Worm (Caenorhabditis elegans) whole organism, young adult: Measurements from ENCODE around the gene acer-1.

ENCODE experiments used
- C17E4.6 ChIP-seq: fragments of 200-800 bp; sonication (Bioruptor generic); IDR thresholded peaks from 2 replicates; pipeline ENCODE4 v1.3.6; 2022; ENCODE audit warnings: missing genetic modification reagents, missing genetic modification characterization, missing compliant biosample characterization
- F33H1.4 ChIP-seq: fragments of 200-800 bp; sonication (Bioruptor generic); IDR thresholded peaks from 2 replicates; pipeline ENCODE4 v1.3.6; 2022; ENCODE audit warnings: missing genetic modification reagents, missing genetic modification characterization, missing compliant biosample characterization
- F37B4.10 ChIP-seq: fragments of 200-800 bp; sonication (Bioruptor generic); IDR thresholded peaks from 2 replicates; pipeline ENCODE4 v1.3.6; 2022; ENCODE audit warnings: missing genetic modification characterization, missing compliant biosample characterization
- F52B5.7 ChIP-seq: sonication (generic microtip); optimal IDR thresholded peaks from 2 replicates; lab custom pipeline; 2016; ENCODE audit warnings: mild to moderate bottlenecking, missing genetic modification characterization, missing compliant biosample characterization
- K11D2.4 ChIP-seq: fragments of 200-800 bp; sonication (Bioruptor generic); IDR thresholded peaks from 2 replicates; pipeline ENCODE4 v1.3.6; 2022; ENCODE audit warnings: missing genetic modification reagents, missing genetic modification characterization, missing compliant biosample characterization
- K12H6.12 ChIP-seq: fragments of 200-800 bp; sonication (Bioruptor generic); optimal IDR thresholded peaks from 2 replicates; lab custom pipeline; 2018; ENCODE audit warnings: mild to moderate bottlenecking, missing genetic modification characterization, missing compliant biosample characterization
- T07F8.4 ChIP-seq: sonication (generic microtip); optimal IDR thresholded peaks from 2 replicates; lab custom pipeline; 2016; ENCODE audit warnings: mild to moderate bottlenecking, missing genetic modification characterization, moderate library complexity, missing compliant biosample characterization
- Y53F4B.3 ChIP-seq: fragments of 200-800 bp; sonication (Bioruptor generic); IDR thresholded peaks from 2 replicates; pipeline ENCODE4 v1.3.6; 2022; ENCODE audit warnings: missing genetic modification reagents, missing genetic modification characterization, missing compliant biosample characterization
- Y67H2A.10 ChIP-seq: fragments of 200-800 bp; sonication (Bioruptor generic); conservative IDR thresholded peaks from 2 replicates; pipeline ENCODE4 v1.3.6; 2022; ENCODE audit warnings: missing genetic modification reagents, missing genetic modification characterization, missing compliant biosample characterization
- Y79H2A.3 ChIP-seq: fragments of 200-800 bp; sonication (Bioruptor generic); conservative IDR thresholded peaks from 2 replicates; pipeline ENCODE4 v1.3.6; 2022; ENCODE audit warnings: missing genetic modification reagents, missing genetic modification characterization, missing compliant biosample characterization
- atf-7 ChIP-seq: sonication (generic microtip); optimal IDR thresholded peaks from 2 replicates; lab custom pipeline; 2017; ENCODE audit warnings: mild to moderate bottlenecking, missing genetic modification characterization, missing compliant biosample characterization
- athp-1 ChIP-seq: sonication (generic microtip); optimal IDR thresholded peaks from 2 replicates; lab custom pipeline; 2017; ENCODE audit warnings: mild to moderate bottlenecking, missing genetic modification characterization, missing compliant biosample characterization
- ceh-100 ChIP-seq: fragments of 200-800 bp; sonication (Bioruptor generic); IDR thresholded peaks from 2 replicates; pipeline ENCODE4 v1.3.6; 2022; ENCODE audit warnings: missing genetic modification reagents, missing genetic modification characterization, missing compliant biosample characterization
- ceh-40 ChIP-seq: fragments of 200-800 bp; sonication (Bioruptor generic); IDR thresholded peaks from 2 replicates; pipeline ENCODE4 v1.3.6; 2022; ENCODE audit warnings: missing genetic modification characterization, missing compliant biosample characterization
- ceh-91 ChIP-seq: fragments of 200-800 bp; sonication (Bioruptor generic); IDR thresholded peaks from 2 replicates; pipeline ENCODE4 v1.3.6; 2022; ENCODE audit warnings: missing genetic modification reagents, missing genetic modification characterization, missing compliant biosample characterization
- chd-7 ChIP-seq: sonication (generic microtip); optimal IDR thresholded peaks from 2 replicates; lab custom pipeline; 2016; ENCODE audit warnings: mild to moderate bottlenecking, missing genetic modification characterization, moderate library complexity, missing compliant biosample characterization
- die-1 ChIP-seq: sonication (generic microtip); optimal IDR thresholded peaks from 2 replicates; lab custom pipeline; 2016; ENCODE audit warnings: missing genotype, mild to moderate bottlenecking, missing genetic modification characterization, missing compliant biosample characterization
- dox-1 ChIP-seq: fragments of 200-800 bp; sonication (Bioruptor generic); IDR thresholded peaks from 2 replicates; pipeline ENCODE4 v1.3.6; 2022; ENCODE audit warnings: missing genetic modification reagents, missing genetic modification characterization, missing compliant biosample characterization
- ekl-4 ChIP-seq: fragments of 200-800 bp; sonication (Bioruptor generic); IDR thresholded peaks from 2 replicates; pipeline ENCODE4 v1.3.6; 2022; ENCODE audit warnings: missing genetic modification reagents, missing genetic modification characterization, missing compliant biosample characterization
- fkh-3 ChIP-seq: sonication (generic microtip); optimal IDR thresholded peaks from 2 replicates; lab custom pipeline; 2016; ENCODE audit warnings: mild to moderate bottlenecking, missing genetic modification characterization, missing compliant biosample characterization
- hrde-1 ChIP-seq: sonication (generic microtip); optimal IDR thresholded peaks from 2 replicates; lab custom pipeline; 2016; ENCODE audit warnings: missing genetic modification characterization, mild to moderate bottlenecking, missing compliant biosample characterization, moderate library complexity, missing genotype, missing genetic modification reagents, borderline replicate concordance
- hsf-1 ChIP-seq: fragments of 200-800 bp; sonication (Bioruptor generic); IDR thresholded peaks from 2 replicates; pipeline ENCODE4 v1.3.6; 2022; ENCODE audit warnings: missing genetic modification reagents, missing genetic modification characterization, missing compliant biosample characterization
- lag-1 ChIP-seq: fragments of 200-800 bp; sonication (Bioruptor generic); IDR thresholded peaks from 2 replicates; pipeline ENCODE4 v1.3.6; 2022; ENCODE audit warnings: missing genetic modification reagents, missing genetic modification characterization, missing compliant biosample characterization
- lsl-1 ChIP-seq: fragments of 200-800 bp; sonication (Bioruptor generic); optimal IDR thresholded peaks from 2 replicates; lab custom pipeline; 2018; ENCODE audit warnings: mild to moderate bottlenecking, missing genetic modification characterization, moderate library complexity, missing compliant biosample characterization
- lsy-27 ChIP-seq: sonication (generic microtip); optimal IDR thresholded peaks from 2 replicates; lab custom pipeline; 2017; ENCODE audit warnings: missing genetic modification characterization, mild to moderate bottlenecking, missing compliant biosample characterization, antibody characterized with exemption, missing genotype, borderline replicate concordance; ENCODE audit not compliant: insufficient read depth
- madf-10 ChIP-seq: sonication (generic microtip); optimal IDR thresholded peaks from 2 replicates; lab custom pipeline; 2016; ENCODE audit warnings: mild to moderate bottlenecking, missing genetic modification characterization, missing compliant biosample characterization
- madf-3 ChIP-seq: fragments of 200-800 bp; sonication (Bioruptor generic); IDR thresholded peaks from 2 replicates; pipeline ENCODE4 v1.3.6; 2022; ENCODE audit warnings: missing genetic modification reagents, missing genetic modification characterization, missing compliant biosample characterization
- madf-8 ChIP-seq: fragments of 200-800 bp; sonication (Bioruptor generic); conservative IDR thresholded peaks from 2 replicates; pipeline ENCODE4 v1.3.6; 2022; ENCODE audit warnings: missing genetic modification reagents, missing genetic modification characterization, missing compliant biosample characterization
- mes-4 ChIP-seq: sonication (generic microtip); optimal IDR thresholded peaks from 2 replicates; lab custom pipeline; 2016; ENCODE audit warnings: missing genotype, missing genetic modification characterization, missing compliant biosample characterization
- nhr-120 ChIP-seq: fragments of 200-800 bp; sonication (Bioruptor generic); IDR thresholded peaks from 2 replicates; pipeline ENCODE4 v1.3.6; 2022; ENCODE audit warnings: missing genetic modification characterization, missing compliant biosample characterization
- nhr-27 ChIP-seq: fragments of 200-800 bp; sonication (Bioruptor generic); optimal IDR thresholded peaks from 2 replicates; lab custom pipeline; 2018; ENCODE audit warnings: mild to moderate bottlenecking, missing genetic modification characterization, moderate library complexity, missing compliant biosample characterization
- nhr-80 ChIP-seq: sonication (generic microtip); optimal IDR thresholded peaks from 2 replicates; lab custom pipeline; 2016; ENCODE audit warnings: missing genetic modification characterization, missing compliant biosample characterization
- nhr-90 ChIP-seq: sonication (generic microtip); optimal IDR thresholded peaks from 2 replicates; lab custom pipeline; 2016; ENCODE audit warnings: missing genotype, mild to moderate bottlenecking, missing genetic modification characterization, missing compliant biosample characterization
- rcor-1 ChIP-seq: fragments of 200-800 bp; sonication (Bioruptor generic); IDR thresholded peaks from 2 replicates; pipeline ENCODE4 v1.3.6; 2022; ENCODE audit warnings: missing genetic modification reagents, missing genetic modification characterization, missing compliant biosample characterization
- snpc-3.4 ChIP-seq: sonication (generic microtip); optimal IDR thresholded peaks from 2 replicates; lab custom pipeline; 2017; ENCODE audit warnings: missing genetic modification characterization, mild to moderate bottlenecking, missing compliant biosample characterization, antibody characterized with exemption, moderate library complexity, missing genotype, missing genetic modification reagents
- sptf-2 ChIP-seq: fragments of 200-800 bp; sonication (Bioruptor generic); optimal IDR thresholded peaks from 2 replicates; lab custom pipeline; 2018; ENCODE audit warnings: mild to moderate bottlenecking, missing genetic modification characterization, missing compliant biosample characterization
- unc-130 ChIP-seq: sonication (generic microtip); optimal IDR thresholded peaks from 2 replicates; lab custom pipeline; 2016; ENCODE audit warnings: missing genetic modification reagents, missing genetic modification characterization, missing compliant biosample characterization
- zfh-2 ChIP-seq: fragments of 200-800 bp; sonication (Bioruptor generic); conservative IDR thresholded peaks from 2 replicates; pipeline ENCODE4 v1.3.6; 2022; ENCODE audit warnings: missing genetic modification reagents, missing genetic modification characterization, missing compliant biosample characterization
- ztf-22 ChIP-seq: fragments of 200-800 bp; sonication (Bioruptor generic); optimal IDR thresholded peaks from 2 replicates; lab custom pipeline; 2018; ENCODE audit warnings: mild to moderate bottlenecking, missing genetic modification characterization, moderate library complexity, missing compliant biosample characterization

acer-1 gene

ce11 chrII:6926488-6926887 is 36.3 kb upstream of the acer-1 start (continued):
- no peak for TF ChIP-seq F37B4.10 (GFP tag; lab: Robert Waterston, UW)
- TF ChIP-seq dox-1 (GFP tag; lab: Robert Waterston, UW) = peak; percentile 68; the same call in 1 of the 2 replicates
- TF ChIP-seq nhr-90 = peak; percentile 29
- peak; percentile 47 for TF ChIP-seq atf-7 (tag; lab: Kevin White, UChicago)
- peak; percentile 66 for TF ChIP-seq K12H6.12 (tag; lab: Kevin White, UChicago)
- TF ChIP-seq C17E4.6 (GFP tag; lab: Robert Waterston, UW) = no peak
- TF ChIP-seq nhr-120 = no peak
- TF ChIP-seq hrde-1 (tag; lab: Kevin White, UChicago) = no peak
- no peak for TF ChIP-seq unc-130 (GFP tag; lab: Kevin White, UChicago)
- TF ChIP-seq ceh-40 (GFP tag; lab: Robert Waterston, UW) = no peak
- TF ChIP-seq nhr-80 = peak; percentile 95
- TF ChIP-seq nhr-27 (tag; lab: Kevin White, UChicago) = no peak
- no peak; the same call in 1 of the 2 replicates for TF ChIP-seq zfh-2
- no peak for TF ChIP-seq die-1
- no peak for TF ChIP-seq lag-1 (GFP tag; lab: Robert Waterston, UW)
- no peak for TF ChIP-seq T07F8.4 (tag; lab: Kevin White, UChicago)
- TF ChIP-seq lsy-27 = no peak
- TF ChIP-seq mes-4 (tag; lab: Kevin White, UChicago) = no peak
- no peak for TF ChIP-seq chd-7 (tag; lab: Kevin White, UChicago)
- TF ChIP-seq fkh-3 = no peak
- no peak for TF ChIP-seq K11D2.4 (GFP tag; lab: Robert Waterston, UW)
- TF ChIP-seq Y79H2A.3 (GFP tag; lab: Robert Waterston, UW) = no peak
- no peak for TF ChIP-seq ekl-4 (GFP tag; lab: Robert Waterston, UW)
- TF ChIP-seq ceh-100 (GFP tag; lab: Robert Waterston, UW) = no peak
- TF ChIP-seq hsf-1 (GFP tag; lab: Robert Waterston, UW) = no peak
- TF ChIP-seq snpc-3.4 = no peak
- peak; percentile 63 for TF ChIP-seq madf-10 (tag; lab: Kevin White, UChicago)
- TF ChIP-seq Y53F4B.3 (GFP tag; lab: Robert Waterston, UW) = no peak
- no peak for TF ChIP-seq F33H1.4 (GFP tag; lab: Robert Waterston, UW)

DNA sequence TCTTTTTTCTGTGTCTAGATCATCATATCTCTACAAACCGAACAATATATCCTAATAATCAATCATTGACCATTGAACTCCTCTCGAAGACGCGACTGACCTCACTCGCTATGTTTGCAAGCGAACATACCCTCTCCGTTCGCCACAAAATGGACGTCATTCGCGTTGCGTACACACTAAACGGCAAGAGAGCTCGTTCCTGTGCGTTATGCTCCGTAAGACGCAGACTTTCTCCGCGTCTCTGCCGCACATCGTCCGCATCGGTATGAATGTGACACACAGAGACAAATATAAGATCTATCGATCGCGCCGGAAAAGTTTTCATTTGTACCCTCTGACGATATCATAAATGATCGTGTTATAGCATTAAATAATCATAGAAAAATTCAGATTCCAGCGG is 35.9 kb upstream of the acer-1 start:
- TF ChIP-seq Y67H2A.10 (no peak), madf-3 (GFP tag; lab: Robert Waterston, UW) (0 out of 2 replicates have a peak, but pooled peaks have one; percentile 44), sptf-2 (GFP tag; lab: Kevin White, UChicago) (no peak), nhr-80 (no peak), F52B5.7 (tag; lab: Kevin White, UChicago) (no peak)
- TF ChIP-seq, all 124 proteins: peak for 1

DNA sequence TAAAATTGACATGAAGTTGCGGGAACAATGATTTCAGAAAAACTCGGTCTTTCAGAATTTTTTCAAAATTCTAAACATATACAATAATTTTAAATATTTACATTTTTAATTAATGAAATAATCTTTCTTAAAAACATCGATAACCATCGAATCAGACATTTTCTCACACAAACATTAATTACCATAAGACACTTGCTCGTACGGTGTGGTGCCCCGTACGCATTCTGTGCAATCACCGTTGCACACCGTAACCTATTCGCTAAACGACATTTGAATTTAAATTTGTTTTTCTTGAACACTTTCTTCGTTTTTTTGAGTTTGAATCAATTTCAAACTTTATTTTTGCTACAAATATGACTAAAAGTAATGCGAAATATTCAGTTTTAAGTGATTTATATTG is 33.6 kb upstream of the acer-1 start:
- TF ChIP-seq F33H1.4 (GFP tag; lab: Robert Waterston, UW) (peak; percentile 20; the same call in 1 of the 2 replicates), ceh-91 (GFP tag; lab: Robert Waterston, UW) (0 out of 2 replicates have a peak, but pooled peaks have one; percentile 29), rcor-1 (GFP tag; lab: Robert Waterston, UW) (no peak), ztf-22 (no peak), madf-8 (0 out of 2 replicates have a peak, but pooled peaks have one; percentile 7), athp-1 (tag; lab: Kevin White, UChicago) (peak; percentile 90), lsl-1 (peak; percentile 89)
